Fruit fly (Drosophila melanogaster): ENCODE data around the gene Archease.
A peak's percentile ranks its signal among the peaks of the same experiment; 100 is the strongest.

Gene Archease

dm6 chr3R:21619117-21619650 lies 43.6 kb downstream of the Archease start, which contains the start of gene InR (continued):
- peak; percentile 75 for TF ChIP-seq chn (GFP tag; optimal IDR thresholded peaks at IDR 0.05)
- peak; percentile 63 for TF ChIP-seq CG1233 (GFP tag; optimal IDR thresholded peaks at IDR 0.05)
- TF ChIP-seq CG11093 (GFP tag; IDR thresholded peaks at IDR 0.05): peak; percentile 39; the same call in 1 of the 3 replicates
- no peak for TF ChIP-seq CG7372 (GFP tag; IDR thresholded peaks at IDR 0.05)
- TF ChIP-seq CG10543 (GFP tag; optimal IDR thresholded peaks at IDR 0.05): peak; percentile 92
- peak; percentile 83 for TF ChIP-seq CG18599 (GFP tag; optimal IDR thresholded peaks at IDR 0.05)
- no peak for TF ChIP-seq sna (GFP tag; IDR thresholded peaks at IDR 0.05; ENCODE audit: partially characterized antibody)
- TF ChIP-seq gem (tag; optimal IDR thresholded peaks at IDR 0.05): peak; percentile 37
- TF ChIP-seq CG2202 (tag; optimal IDR thresholded peaks at IDR 0.05): no peak
- TF ChIP-seq CG3726 (GFP tag; IDR thresholded peaks at IDR 0.05): no peak
- peak; percentile 62 for TF ChIP-seq CG1602 (GFP tag; optimal IDR thresholded peaks at IDR 0.05)
- TF ChIP-seq pan (optimal IDR thresholded peaks at IDR 0.05): no peak
- no peak for TF ChIP-seq pan (GFP tag; optimal IDR thresholded peaks at IDR 0.05 in 1 of 2, IDR thresholded peaks at IDR 0.05 in 1 of 2)
- TF ChIP-seq lov (optimal IDR thresholded peaks at IDR 0.05): no peak
- TF ChIP-seq lov (GFP tag; IDR thresholded peaks at IDR 0.05): no peak
- peak; percentile 64 for TF ChIP-seq Meics (GFP tag; optimal IDR thresholded peaks at IDR 0.05)
- TF ChIP-seq MBD-R2 (GFP tag; IDR thresholded peaks at IDR 0.05): no peak
- peak; percentile 80 for TF ChIP-seq tup (GFP tag; optimal IDR thresholded peaks at IDR 0.05)
- peak; percentile 81 for TF ChIP-seq CG13624 (GFP tag; optimal IDR thresholded peaks at IDR 0.05)
- peak; percentile 45 for TF ChIP-seq CG12219 (GFP tag; optimal IDR thresholded peaks at IDR 0.05)
- TF ChIP-seq wor (GFP tag; IDR thresholded peaks at IDR 0.05): no peak
- no peak for TF ChIP-seq CG9727 (GFP tag; optimal IDR thresholded peaks at IDR 0.05)
- no peak for TF ChIP-seq Dp (GFP tag; optimal IDR thresholded peaks at IDR 0.05)
- no peak for TF ChIP-seq dan (GFP tag; IDR thresholded peaks at IDR 0.05)
- TF ChIP-seq CG4617 (GFP tag; optimal IDR thresholded peaks at IDR 0.05; ENCODE audit: borderline replicate concordance): no peak
- TF ChIP-seq Taf1 (GFP tag; IDR thresholded peaks at IDR 0.05): no peak
- no peak for TF ChIP-seq ab (GFP tag; optimal IDR thresholded peaks at IDR 0.05)
- TF ChIP-seq tgo (GFP tag; IDR thresholded peaks at IDR 0.05): no peak
- TF ChIP-seq CG3065 (GFP tag; optimal IDR thresholded peaks at IDR 0.05): no peak
- TF ChIP-seq CG7357 (GFP tag; IDR thresholded peaks at IDR 0.05): peak; percentile 34; the same call in 1 of the 3 replicates
- no peak for TF ChIP-seq Fer2 (tag; optimal IDR thresholded peaks at IDR 0.05)
- peak; percentile 58 for TF ChIP-seq crc (GFP tag; optimal IDR thresholded peaks at IDR 0.05)
- no peak for TF ChIP-seq ssp (GFP tag; IDR thresholded peaks at IDR 0.05)
- TF ChIP-seq CG4282 (GFP tag; optimal IDR thresholded peaks at IDR 0.05): peak; percentile 81
- TF ChIP-seq Gug (GFP tag; IDR thresholded peaks at IDR 0.05): peak; percentile 59; the same call in 1 of the 4 replicates
- TF ChIP-seq tll (GFP tag; optimal IDR thresholded peaks at IDR 0.05): no peak
- TF ChIP-seq sob (GFP tag; IDR thresholded peaks at IDR 0.05): no peak
- TF ChIP-seq tap (tag; optimal IDR thresholded peaks at IDR 0.05): peak; percentile 16
- peak; percentile 62 for TF ChIP-seq Camta (GFP tag; optimal IDR thresholded peaks at IDR 0.05)
- no peak for TF ChIP-seq CG2199 (GFP tag; IDR thresholded peaks at IDR 0.05)
- peak; percentile 62 for TF ChIP-seq YL-1 (GFP tag; optimal IDR thresholded peaks at IDR 0.05)
- TF ChIP-seq lab (GFP tag; optimal IDR thresholded peaks at IDR 0.05): peak; percentile 89
- TF ChIP-seq prd (optimal IDR thresholded peaks at IDR 0.05): no peak
- no peak for TF ChIP-seq prd (GFP tag; IDR thresholded peaks at IDR 0.05)
- peak; percentile 42 for TF ChIP-seq CG12391 (tag; optimal IDR thresholded peaks at IDR 0.05)
- peak; percentile 56 for TF ChIP-seq bigmax (GFP tag; optimal IDR thresholded peaks at IDR 0.05)
- no peak for TF ChIP-seq Opbp (GFP tag; IDR thresholded peaks at IDR 0.05; ENCODE audit: partially characterized antibody)
- no peak for TF ChIP-seq fd102C (GFP tag; optimal IDR thresholded peaks at IDR 0.05)
- TF ChIP-seq CG10654 (GFP tag; optimal IDR thresholded peaks at IDR 0.05): peak; percentile 66
- TF ChIP-seq Xrp1 (GFP tag; IDR thresholded peaks at IDR 0.05): no peak
- TF ChIP-seq Ada2b (GFP tag; IDR thresholded peaks at IDR 0.05): no peak
- TF ChIP-seq vfl (GFP tag; optimal IDR thresholded peaks at IDR 0.05): peak; percentile 72
